Fruit fly (Drosophila melanogaster) whole organism, embryonic: ENCODE measurements around the gene St2.

Experiments
- Atf-2 ChIP-seq: fragments of 200-800 bp; sonication (Bioruptor generic); optimal IDR thresholded peaks from 2 replicates; lab custom pipeline; 2016; ENCODE audit warnings: missing biosample characterization, missing genetic modification characterization
- Atf6 ChIP-seq: fragments of 200-800 bp; sonication (Bioruptor generic); IDR thresholded peaks from 2 replicates; pipeline ENCODE4 v1.3.6; 2022; ENCODE audit warnings: missing biosample characterization, missing genetic modification characterization
- B-H1 ChIP-seq: fragments of 200-800 bp; sonication (Bioruptor generic); IDR thresholded peaks from 3 replicates; pipeline ENCODE4 v1.3.6; 2022; ENCODE audit warnings: missing biosample characterization, missing genetic modification characterization
- CG10431 ChIP-seq: fragments of 200-800 bp; sonication (Bioruptor generic); optimal IDR thresholded peaks from 3 replicates; lab custom pipeline; 2018; ENCODE audit warnings: missing biosample characterization, mild to moderate bottlenecking, missing genetic modification characterization
- CG10565 ChIP-seq: fragments of 200-800 bp; sonication (Bioruptor generic); optimal IDR thresholded peaks from 3 replicates; lab custom pipeline; 2016; ENCODE audit warnings: missing biosample characterization, mild to moderate bottlenecking, missing genetic modification characterization
- CG11456 ChIP-seq: fragments of 200-800 bp; sonication (Bioruptor generic); IDR thresholded peaks from 3 replicates; pipeline ENCODE4 v1.3.6; 2022; ENCODE audit warnings: missing biosample characterization, missing genetic modification characterization
- CG12744 ChIP-seq: fragments of 200-800 bp; sonication (Bioruptor generic); optimal IDR thresholded peaks from 2 replicates; lab custom pipeline; 2016; ENCODE audit warnings: missing biosample characterization, missing genetic modification characterization
- CG14965 ChIP-seq: fragments of 200-800 bp; sonication (Bioruptor generic); optimal IDR thresholded peaks from 2 replicates; lab custom pipeline; 2016; ENCODE audit warnings: missing biosample characterization, missing genetic modification characterization, borderline replicate concordance
- CG17328 ChIP-seq: fragments of 200-800 bp; sonication (Bioruptor generic); IDR thresholded peaks from 2 replicates; pipeline ENCODE4 v1.3.6; 2022; ENCODE audit warnings: missing biosample characterization, missing genetic modification characterization
- CG17361 ChIP-seq: fragments of 200-800 bp; sonication (Bioruptor generic); IDR thresholded peaks from 3 replicates; pipeline ENCODE4 v1.3.6; 2022; ENCODE audit warnings: missing biosample characterization, missing genetic modification characterization
- CG2129 ChIP-seq: fragments of 200-800 bp; sonication (Bioruptor generic); IDR thresholded peaks from 2 replicates; pipeline ENCODE4 v1.3.6; 2022; ENCODE audit warnings: missing biosample characterization, missing genetic modification characterization; ENCODE audit not compliant: partially characterized antibody
- CG2875 ChIP-seq: fragments of 200-800 bp; sonication (Bioruptor generic); optimal IDR thresholded peaks from 2 replicates; lab custom pipeline; 2017; ENCODE audit warnings: missing biosample characterization, mild to moderate bottlenecking, missing genetic modification characterization, missing genetic modification reagents
- CG2889 ChIP-seq: fragments of 200-800 bp; sonication (Bioruptor generic); IDR thresholded peaks from 3 replicates; pipeline ENCODE4 v1.3.6; 2022; ENCODE audit warnings: missing biosample characterization, missing genetic modification characterization
- CG31365 ChIP-seq: fragments of 200-800 bp; sonication (Bioruptor generic); optimal IDR thresholded peaks from 2 replicates; lab custom pipeline; 2018; ENCODE audit warnings: missing biosample characterization, mild to moderate bottlenecking, missing genetic modification characterization
- CG5953 ChIP-seq: fragments of 200-800 bp; sonication (Bioruptor generic); IDR thresholded peaks from 2 replicates; pipeline ENCODE4 v1.3.6; 2022; ENCODE audit warnings: missing biosample characterization, missing genetic modification characterization
- CG6683 ChIP-seq: fragments of 200-800 bp; sonication (Bioruptor generic); optimal IDR thresholded peaks from 2 replicates; lab custom pipeline; 2017; ENCODE audit warnings: missing biosample characterization, mild to moderate bottlenecking, missing genetic modification characterization, missing genetic modification reagents
- CG7556 ChIP-seq: fragments of 200-800 bp; sonication (Bioruptor generic); optimal IDR thresholded peaks from 2 replicates; lab custom pipeline; 2017; ENCODE audit warnings: missing biosample characterization, mild to moderate bottlenecking, missing genetic modification characterization
- CG7745 ChIP-seq: fragments of 200-800 bp; sonication (Bioruptor generic); optimal IDR thresholded peaks from 2 replicates; lab custom pipeline; 2018; ENCODE audit warnings: missing biosample characterization, mild to moderate bottlenecking, missing genetic modification characterization, moderate library complexity
- CG8944 ChIP-seq: fragments of 200-800 bp; sonication (Bioruptor generic); optimal IDR thresholded peaks from 3 replicates; lab custom pipeline; 2016; ENCODE audit warnings: missing biosample characterization, missing genetic modification characterization
- CG9215 ChIP-seq: fragments of 200-800 bp; sonication (Bioruptor generic); IDR thresholded peaks from 2 replicates; pipeline ENCODE4 v1.3.6; 2022; ENCODE audit warnings: missing biosample characterization, missing genetic modification characterization
- CrebB ChIP-seq: fragments of 200-800 bp; sonication (Bioruptor generic); optimal IDR thresholded peaks from 3 replicates; lab custom pipeline; 2018; ENCODE audit warnings: missing biosample characterization, mild to moderate bottlenecking, missing genetic modification characterization
- Ets65A ChIP-seq: fragments of 200-800 bp; sonication (Bioruptor generic); peaks from one replicate; lab custom pipeline; 2016; ENCODE audit warnings: missing biosample characterization, missing genetic modification characterization
- Hr39 ChIP-seq: fragments of >200 bp; optimal IDR thresholded peaks from 2 replicates; lab custom pipeline; 2017
- Lim3 ChIP-seq: fragments of 200-800 bp; sonication (Bioruptor generic); IDR thresholded peaks from 2 replicates; pipeline ENCODE4 v1.3.6; 2022; ENCODE audit warnings: missing biosample characterization, missing genetic modification characterization
- Lpt ChIP-seq: fragments of >200 bp; optimal IDR thresholded peaks from 2 replicates; lab custom pipeline; 2018; ENCODE audit warnings: missing biosample characterization, missing genetic modification characterization
- Meics ChIP-seq: fragments of 200-800 bp; sonication (Bioruptor generic); optimal IDR thresholded peaks from 2 replicates; lab custom pipeline; 2017; ENCODE audit warnings: missing biosample characterization, mild to moderate bottlenecking, missing genetic modification characterization
- Nf-YC ChIP-seq: fragments of 200-800 bp; optimal IDR thresholded peaks from 3 replicates; lab custom pipeline; 2019; ENCODE audit warnings: missing biosample characterization, mild to moderate bottlenecking, missing genetic modification characterization, moderate library complexity
- Sin3A ChIP-seq: fragments of >200 bp; optimal IDR thresholded peaks from 2 replicates; lab custom pipeline; 2018
- Sry-β ChIP-seq: fragments of 200-800 bp; sonication (Bioruptor generic); optimal IDR thresholded peaks from 2 replicates; lab custom pipeline; 2018; ENCODE audit warnings: missing biosample characterization, mild to moderate bottlenecking, missing genetic modification characterization, moderate library complexity
- Stat92E ChIP-seq, 3 experiments: fragments of >200 bp in 2 of 3; fragments of 200-800 bp in 1 of 3; sonication (Bioruptor generic) in 1 of 3; optimal IDR thresholded peaks; 2 replicates each; lab custom pipeline; 2017 to 2019; ENCODE audit warnings: missing biosample characterization in 3 of 3, missing genetic modification characterization in 3 of 3, mild to moderate bottlenecking in 1 of 3, moderate library complexity in 1 of 3
- ase ChIP-seq: fragments of 200-800 bp; sonication (Bioruptor generic); IDR thresholded peaks from 3 replicates; pipeline ENCODE4 v1.3.6; 2022; ENCODE audit warnings: missing biosample characterization, missing genetic modification characterization
- crp ChIP-seq, 2 experiments: fragments of 200-800 bp; sonication (Bioruptor generic); optimal IDR thresholded peaks; 2 replicates in 1 of 2; 3 replicates in 1 of 2; lab custom pipeline; 2017; ENCODE audit warnings: missing biosample characterization in 2 of 2, missing genetic modification characterization in 2 of 2, mild to moderate bottlenecking in 1 of 2, moderate library complexity in 1 of 2
- fru ChIP-seq: fragments of >200 bp; optimal IDR thresholded peaks from 2 replicates; lab custom pipeline; 2017
- grau ChIP-seq: fragments of 200-800 bp; optimal IDR thresholded peaks from 3 replicates; lab custom pipeline; 2019; ENCODE audit warnings: missing biosample characterization, mild to moderate bottlenecking, missing genetic modification characterization, moderate library complexity
- grn ChIP-seq: fragments of 200-800 bp; sonication (Bioruptor generic); optimal IDR thresholded peaks from 3 replicates; lab custom pipeline; 2017; ENCODE audit warnings: missing biosample characterization, missing genetic modification characterization
- h ChIP-seq: fragments of >200 bp; optimal IDR thresholded peaks from 2 replicates; lab custom pipeline; 2017
- insv ChIP-seq, 2 experiments: fragments of 200-800 bp; sonication (Bioruptor generic); optimal IDR thresholded peaks; 3 replicates each; lab custom pipeline; 2016 to 2018; ENCODE audit warnings: missing biosample characterization in 2 of 2, missing genetic modification characterization in 2 of 2
- kni ChIP-seq: fragments of 200-800 bp; sonication (Bioruptor generic); optimal IDR thresholded peaks from 3 replicates; lab custom pipeline; 2017; ENCODE audit warnings: mild to moderate bottlenecking, missing biosample characterization, missing genetic modification reagents, missing genetic modification characterization
- oc ChIP-seq: fragments of 200-800 bp; sonication (Bioruptor generic); optimal IDR thresholded peaks from 2 replicates; lab custom pipeline; 2018; ENCODE audit warnings: missing biosample characterization, mild to moderate bottlenecking, missing genetic modification characterization, moderate library complexity
- pan ChIP-seq, 4 experiments: fragments of >200 bp in 3 of 4; fragments of 200-800 bp in 1 of 4; sonication (Bioruptor generic) in 1 of 4; optimal IDR thresholded peaks in 3 of 4; IDR thresholded peaks in 1 of 4; 2 replicates each; pipeline versions ENCODE4 v1.3.6 to Lab custom; 2017 to 2022; ENCODE audit warnings: missing biosample characterization in 2 of 4, missing genetic modification characterization in 2 of 4, mixed read lengths in 1 of 4
- pita ChIP-seq: fragments of 200-800 bp; sonication (Bioruptor generic); optimal IDR thresholded peaks from 2 replicates; lab custom pipeline; 2017; ENCODE audit warnings: missing biosample characterization, mild to moderate bottlenecking, missing genetic modification characterization
- psq ChIP-seq: fragments of 200-800 bp; sonication (Bioruptor generic); optimal IDR thresholded peaks from 2 replicates; lab custom pipeline; 2017; ENCODE audit warnings: missing biosample characterization, missing genetic modification characterization
- scrt ChIP-seq: fragments of 200-800 bp; sonication (Bioruptor generic); optimal IDR thresholded peaks from 2 replicates; lab custom pipeline; 2018; ENCODE audit warnings: missing biosample characterization, mild to moderate bottlenecking, missing genetic modification characterization, moderate library complexity
- slbo ChIP-seq: fragments of 200-800 bp; sonication (Bioruptor generic); IDR thresholded peaks from 2 replicates; pipeline ENCODE4 v1.3.6; 2022; ENCODE audit warnings: missing biosample characterization, missing genetic modification characterization
- stc ChIP-seq: fragments of 200-800 bp; sonication (Bioruptor generic); IDR thresholded peaks from 2 replicates; pipeline ENCODE4 v1.3.6; 2022; ENCODE audit warnings: missing biosample characterization, missing genetic modification characterization
- stwl ChIP-seq: fragments of 200-800 bp; sonication (Bioruptor generic); optimal IDR thresholded peaks from 3 replicates; lab custom pipeline; 2018; ENCODE audit warnings: missing biosample characterization, mild to moderate bottlenecking, missing genetic modification characterization, moderate library complexity
- tna ChIP-seq: fragments of 200-800 bp; sonication (Bioruptor generic); IDR thresholded peaks from 2 replicates; pipeline ENCODE4 v1.3.6; 2022; ENCODE audit warnings: missing biosample characterization, missing genetic modification characterization; ENCODE audit not compliant: partially characterized antibody
- tup ChIP-seq: fragments of 200-800 bp; sonication (Bioruptor generic); optimal IDR thresholded peaks from 2 replicates; lab custom pipeline; 2016; ENCODE audit warnings: missing biosample characterization, mild to moderate bottlenecking, missing genetic modification characterization, moderate library complexity
- usp ChIP-seq: fragments of >200 bp; optimal IDR thresholded peaks from 2 replicates; lab custom pipeline; 2017; ENCODE audit warnings: missing biosample characterization, missing genetic modification characterization
- zfh1 ChIP-seq: fragments of 200-800 bp; sonication (Bioruptor generic); IDR thresholded peaks from 3 replicates; pipeline ENCODE4 v1.3.6; 2022; ENCODE audit warnings: missing biosample characterization, missing genetic modification characterization

The St2 gene

dm6 chr3R:9229075-9229835 lies 22.4 kb upstream of the St2 start (continued):
- TF ChIP-seq Lim3 = no peak
- TF ChIP-seq stc = peak; percentile 32; the same call in 1 of the 2 replicates
- TF ChIP-seq grn (GFP tag; lab: Kevin White, UChicago) = peak; percentile 43
- TF ChIP-seq Sin3A (lab: Kevin White, UChicago) = no peak
- 0 out of 3 replicates have a peak, but pooled peaks have one; percentile 61 for TF ChIP-seq ase (GFP tag; lab: Robert Waterston, UW)
- TF ChIP-seq Atf6 = no peak
- no peak for TF ChIP-seq Lpt (GFP tag; lab: Kevin White, UChicago)
- peak in 1 of 2 experiments; percentile 30 for TF ChIP-seq crp (GFP tag; optimal IDR thresholded peaks at IDR 0.05; lab: Kevin White, UChicago)
- no peak for TF ChIP-seq CG6683 (GFP tag; lab: Kevin White, UChicago)
- peak; percentile 59 for TF ChIP-seq Meics (GFP tag; lab: Kevin White, UChicago)
- TF ChIP-seq CG31365 = no peak
- TF ChIP-seq slbo (GFP tag; lab: Robert Waterston, UW) = peak; percentile 72
- TF ChIP-seq pan (optimal IDR thresholded peaks at IDR 0.05; lab: Kevin White, UChicago) = no peak
- peak in 1 of 2 experiments; percentile 81 for TF ChIP-seq pan (GFP tag; optimal IDR thresholded peaks at IDR 0.05 in 1 of 2, IDR thresholded peaks at IDR 0.05 in 1 of 2)
- TF ChIP-seq pita (GFP tag; lab: Kevin White, UChicago) = no peak
- peak; percentile 29 for TF ChIP-seq Sry-β (GFP tag; lab: Kevin White, UChicago)
- no peak for TF ChIP-seq CG2129 (GFP tag; lab: Robert Waterston, UW)
- TF ChIP-seq CG11456 (GFP tag; lab: Robert Waterston, UW) = 0 out of 3 replicates have a peak, but pooled peaks have one; percentile 53
- peak; percentile 79 for TF ChIP-seq CG7556 (GFP tag; lab: Kevin White, UChicago)
- peak; percentile 97 for TF ChIP-seq Ets65A (GFP tag; lab: Kevin White, UChicago)
- no peak for TF ChIP-seq tup (GFP tag; lab: Kevin White, UChicago)
- TF ChIP-seq grau = peak; percentile 72
- TF ChIP-seq Stat92E (GFP tag; optimal IDR thresholded peaks at IDR 0.05; lab: Kevin White, UChicago) = peak in 1 of 3 experiments; percentile 25
- no peak for TF ChIP-seq scrt (GFP tag; lab: Kevin White, UChicago)
- TF ChIP-seq CG12744 (GFP tag; lab: Kevin White, UChicago) = peak; percentile 31
- no peak for TF ChIP-seq Hr39 (lab: Kevin White, UChicago)
- TF ChIP-seq CG2889 (GFP tag; lab: Robert Waterston, UW) = peak; percentile 55; the same call in 1 of the 3 replicates
- peak; percentile 76 for TF ChIP-seq CG8944 (GFP tag; lab: Kevin White, UChicago)
- 0 out of 2 replicates have a peak, but pooled peaks have one; percentile 16 for TF ChIP-seq CG9215
- TF ChIP-seq CG7745 = no peak
- peak; percentile 53 for TF ChIP-seq CG14965
- no peak for TF ChIP-seq usp (GFP tag; lab: Kevin White, UChicago)
- peak; percentile 7 to 8 for TF ChIP-seq insv (GFP tag; optimal IDR thresholded peaks at IDR 0.05; lab: Kevin White, UChicago)
- TF ChIP-seq CG5953 = no peak
- TF ChIP-seq h = no peak
- peak; percentile 61 for TF ChIP-seq B-H1 (GFP tag; lab: Robert Waterston, UW)
- peak; percentile 81 for TF ChIP-seq psq (GFP tag; lab: Kevin White, UChicago)
- no peak for TF ChIP-seq fru
- no peak for TF ChIP-seq tna (GFP tag; lab: Robert Waterston, UW)
- TF ChIP-seq kni (GFP tag; lab: Kevin White, UChicago) = peak; percentile 83
- no peak for TF ChIP-seq Nf-YC (tag; lab: Kevin White, UChicago)
- peak; percentile 62 for TF ChIP-seq CG2875 (GFP tag; lab: Kevin White, UChicago)
- TF ChIP-seq zfh1 (GFP tag; lab: Robert Waterston, UW) = peak; percentile 86
- TF ChIP-seq oc (tag; lab: Kevin White, UChicago) = peak; percentile 26
- peak; percentile 89 for TF ChIP-seq CG17361 (GFP tag; lab: Robert Waterston, UW)
- TF ChIP-seq CG10565 (GFP tag; lab: Kevin White, UChicago) = peak; percentile 48
- peak; percentile 78 for TF ChIP-seq Atf-2 (GFP tag; lab: Kevin White, UChicago)
- TF ChIP-seq CG17328 = peak; percentile 91
- TF ChIP-seq CrebB (tag; lab: Kevin White, UChicago) = no peak
- peak; percentile 55 for TF ChIP-seq stwl (tag; lab: Kevin White, UChicago)
- peak; percentile 12 for TF ChIP-seq CG10431 (GFP tag; lab: Kevin White, UChicago)
